Worm (Caenorhabditis elegans): ENCODE data around the gene unc-98.

- TF ChIP-seq tbx-2 (tag; optimal IDR thresholded peaks at IDR 0.05): no peak
- TF ChIP-seq fos-1 (tag; optimal IDR thresholded peaks at IDR 0.05): no peak
- no peak for TF ChIP-seq ceh-82 (tag; optimal IDR thresholded peaks at IDR 0.05)
- TF ChIP-seq lin-15B (tag; optimal IDR thresholded peaks at IDR 0.05): no peak
Measured at ce11 chrX:7547696-7548095, 25.7 kb downstream of the unc-98 start.

All from whole organism, L3 larva.